Fruit fly (Drosophila melanogaster) whole organism, embryonic: ENCODE measurements around the gene Epp.
A peak's percentile ranks its signal among the peaks of the same experiment; 100 is the strongest.

Experiments
- Atf3 ChIP-seq: fragments of 200-800 bp; sonication (Bioruptor generic); optimal IDR thresholded peaks from 3 replicates; lab custom pipeline; 2016; ENCODE audit warnings: missing biosample characterization, missing genetic modification characterization
- Blimp-1 ChIP-seq: fragments of 200-800 bp; sonication (Bioruptor generic); optimal IDR thresholded peaks from 3 replicates; lab custom pipeline; 2018; ENCODE audit warnings: missing biosample characterization, missing genetic modification characterization, mild to moderate bottlenecking, moderate library complexity, missing genetic modification reagents
- CG10274 ChIP-seq: fragments of 200-800 bp; sonication (Bioruptor generic); optimal IDR thresholded peaks from 3 replicates; lab custom pipeline; 2017; ENCODE audit warnings: missing biosample characterization, mild to moderate bottlenecking, missing genetic modification characterization
- CG11504 ChIP-seq: fragments of 200-800 bp; sonication (Bioruptor generic); optimal IDR thresholded peaks from 3 replicates; lab custom pipeline; 2019; ENCODE audit warnings: missing biosample characterization, mild to moderate bottlenecking, missing genetic modification characterization, moderate library complexity
- CG11560 ChIP-seq: fragments of 200-800 bp; sonication (Bioruptor generic); IDR thresholded peaks from 3 replicates; pipeline ENCODE4 v1.3.6; 2022; ENCODE audit warnings: missing biosample characterization, missing genetic modification characterization
- CG13424 ChIP-seq: fragments of 200-800 bp; sonication (Bioruptor generic); optimal IDR thresholded peaks from 2 replicates; lab custom pipeline; 2019; ENCODE audit warnings: missing biosample characterization, mild to moderate bottlenecking, missing genetic modification characterization, moderate library complexity
- CG13775 ChIP-seq: fragments of 200-800 bp; sonication (Bioruptor generic); optimal IDR thresholded peaks from 3 replicates; lab custom pipeline; 2017; ENCODE audit warnings: missing biosample characterization, mild to moderate bottlenecking, missing genetic modification characterization
- CG14965 ChIP-seq: fragments of 200-800 bp; sonication (Bioruptor generic); optimal IDR thresholded peaks from 2 replicates; lab custom pipeline; 2016; ENCODE audit warnings: missing biosample characterization, missing genetic modification characterization, borderline replicate concordance
- CG16779 ChIP-seq: fragments of 200-800 bp; sonication (Bioruptor generic); IDR thresholded peaks from 2 replicates; pipeline ENCODE4 v1.3.6; 2022; ENCODE audit warnings: missing biosample characterization, missing genetic modification characterization
- CG16813 ChIP-seq: fragments of 200-800 bp; sonication (Bioruptor generic); IDR thresholded peaks from 3 replicates; pipeline ENCODE4 v1.3.6; 2022; ENCODE audit warnings: missing biosample characterization, missing genetic modification characterization; ENCODE audit not compliant: partially characterized antibody
- CG18011 ChIP-seq: fragments of 200-800 bp; sonication (Bioruptor generic); optimal IDR thresholded peaks from 2 replicates; lab custom pipeline; 2017; ENCODE audit warnings: missing biosample characterization, missing genetic modification characterization, mild to moderate bottlenecking, moderate library complexity, missing genotype
- CG2889 ChIP-seq: fragments of 200-800 bp; sonication (Bioruptor generic); IDR thresholded peaks from 3 replicates; pipeline ENCODE4 v1.3.6; 2022; ENCODE audit warnings: missing biosample characterization, missing genetic modification characterization
- CG32772 ChIP-seq: fragments of 200-800 bp; sonication (Bioruptor generic); IDR thresholded peaks from 2 replicates; pipeline ENCODE4 v1.3.6; 2022; ENCODE audit warnings: missing biosample characterization, missing genetic modification characterization
- CG4617 ChIP-seq: fragments of 200-800 bp; sonication (Bioruptor generic); optimal IDR thresholded peaks from 3 replicates; lab custom pipeline; 2016; ENCODE audit warnings: missing biosample characterization, missing genetic modification characterization, borderline replicate concordance
- CG4854 ChIP-seq: fragments of 200-800 bp; sonication (Bioruptor generic); optimal IDR thresholded peaks from 2 replicates; lab custom pipeline; 2016; ENCODE audit warnings: missing biosample characterization, missing genetic modification characterization, inconsistent platforms
- CG5953 ChIP-seq: fragments of 200-800 bp; sonication (Bioruptor generic); IDR thresholded peaks from 2 replicates; pipeline ENCODE4 v1.3.6; 2022; ENCODE audit warnings: missing biosample characterization, missing genetic modification characterization
- CG6689 ChIP-seq: fragments of 200-800 bp; sonication (Bioruptor generic); IDR thresholded peaks from 2 replicates; pipeline ENCODE4 v1.3.6; 2022; ENCODE audit warnings: missing biosample characterization, missing genetic modification characterization
- CG8388 ChIP-seq: fragments of 200-800 bp; sonication (Bioruptor generic); optimal IDR thresholded peaks from 2 replicates; lab custom pipeline; 2019; ENCODE audit warnings: missing biosample characterization, mild to moderate bottlenecking, missing genetic modification characterization, moderate library complexity
- CG9215 ChIP-seq: fragments of 200-800 bp; sonication (Bioruptor generic); IDR thresholded peaks from 2 replicates; pipeline ENCODE4 v1.3.6; 2022; ENCODE audit warnings: missing biosample characterization, missing genetic modification characterization
- D ChIP-seq, 2 experiments: fragments of 200-800 bp in 1 of 2; fragments of >200 bp in 1 of 2; sonication (Bioruptor generic) in 1 of 2; optimal IDR thresholded peaks; 2 replicates in 1 of 2; 3 replicates in 1 of 2; lab custom pipeline; 2017; ENCODE audit warnings: mild to moderate bottlenecking in 1 of 2, missing biosample characterization in 1 of 2, missing genetic modification characterization in 1 of 2, missing genetic modification reagents in 1 of 2
- Dip2 ChIP-seq: fragments of 200-800 bp; sonication (Bioruptor generic); IDR thresholded peaks from 2 replicates; pipeline ENCODE4 v1.3.6; 2022; ENCODE audit warnings: missing biosample characterization, missing genetic modification characterization
- E2f2 ChIP-seq: fragments of 200-800 bp; sonication (Bioruptor generic); IDR thresholded peaks from 2 replicates; pipeline ENCODE4 v1.3.6; 2022; ENCODE audit warnings: missing biosample characterization, missing genetic modification characterization
- Fer3 ChIP-seq: fragments of 200-800 bp; sonication (Bioruptor generic); optimal IDR thresholded peaks from 2 replicates; lab custom pipeline; 2018; ENCODE audit warnings: missing biosample characterization, mild to moderate bottlenecking, missing genetic modification characterization, moderate library complexity
- Gug ChIP-seq: fragments of 200-800 bp; sonication (Bioruptor generic); IDR thresholded peaks from 4 replicates; pipeline ENCODE4 v1.3.6; 2022; ENCODE audit warnings: missing biosample characterization, missing genetic modification characterization
- H15 ChIP-seq: fragments of 200-800 bp; sonication (Bioruptor generic); IDR thresholded peaks from 3 replicates; pipeline ENCODE4 v1.3.6; 2022; ENCODE audit warnings: missing biosample characterization, missing genetic modification characterization
- Hr3 ChIP-seq: fragments of 200-800 bp; sonication (Bioruptor generic); optimal IDR thresholded peaks from 3 replicates; lab custom pipeline; 2016; ENCODE audit warnings: missing biosample characterization, missing genetic modification characterization
- Oli ChIP-seq: fragments of 200-800 bp; sonication (Bioruptor generic); optimal IDR thresholded peaks from 2 replicates; lab custom pipeline; 2018; ENCODE audit warnings: missing biosample characterization, mild to moderate bottlenecking, missing genetic modification characterization, moderate library complexity
- Pdp1 ChIP-seq, 2 experiments: fragments of 200-800 bp; sonication (Bioruptor generic); optimal IDR thresholded peaks; 3 replicates each; lab custom pipeline; 2016; ENCODE audit warnings: missing biosample characterization in 2 of 2, missing genetic modification characterization in 2 of 2, mild to moderate bottlenecking in 1 of 2, moderate library complexity in 1 of 2
- Ptx1 ChIP-seq: fragments of 200-800 bp; sonication (Bioruptor generic); IDR thresholded peaks from 2 replicates; pipeline ENCODE4 v1.3.6; 2022; ENCODE audit warnings: missing biosample characterization, missing genetic modification characterization
- TFAM ChIP-seq: fragments of 200-800 bp; sonication (Bioruptor generic); optimal IDR thresholded peaks from 2 replicates; lab custom pipeline; 2017; ENCODE audit warnings: missing biosample characterization, missing genetic modification characterization, inconsistent platforms
- Trl ChIP-seq, 3 experiments: fragments of >200 bp in 2 of 3; fragments of 200-800 bp in 1 of 3; sonication (Bioruptor generic) in 1 of 3; optimal IDR thresholded peaks; 2 replicates in 1 of 3; 3 replicates in 2 of 3; lab custom pipeline; 2016 to 2017; ENCODE audit warnings: missing biosample characterization in 1 of 3, missing genetic modification characterization in 1 of 3
- bigmax ChIP-seq: fragments of 200-800 bp; sonication (Bioruptor generic); optimal IDR thresholded peaks from 2 replicates; lab custom pipeline; 2018; ENCODE audit warnings: missing biosample characterization, mild to moderate bottlenecking, missing genetic modification characterization
- crol ChIP-seq: fragments of 200-800 bp; sonication (Bioruptor generic); IDR thresholded peaks from 2 replicates; pipeline ENCODE4 v1.3.6; 2022; ENCODE audit warnings: missing biosample characterization, missing genetic modification characterization
- dimm ChIP-seq: fragments of 200-800 bp; sonication (Bioruptor generic); IDR thresholded peaks from 2 replicates; pipeline ENCODE4 v1.3.6; 2022; ENCODE audit warnings: missing biosample characterization, missing genetic modification characterization
- dm ChIP-seq: fragments of 200-800 bp; sonication (Bioruptor generic); optimal IDR thresholded peaks from 3 replicates; lab custom pipeline; 2016; ENCODE audit warnings: missing biosample characterization, missing genetic modification characterization
- dmrt99B ChIP-seq: fragments of 200-800 bp; sonication (Bioruptor generic); optimal IDR thresholded peaks from 2 replicates; lab custom pipeline; 2018; ENCODE audit warnings: missing biosample characterization, mild to moderate bottlenecking, missing genetic modification characterization, moderate library complexity
- eve ChIP-seq, 2 experiments: fragments of >200 bp; optimal IDR thresholded peaks; 2 replicates each; lab custom pipeline; 2017; ENCODE audit warnings: missing biosample characterization in 2 of 2, missing genetic modification characterization in 2 of 2
- fd3F ChIP-seq: fragments of 200-800 bp; sonication (Bioruptor generic); optimal IDR thresholded peaks from 2 replicates; lab custom pipeline; 2018; ENCODE audit warnings: missing biosample characterization, mild to moderate bottlenecking, missing genetic modification characterization, moderate library complexity
- ind ChIP-seq: fragments of 200-800 bp; sonication (Bioruptor generic); optimal IDR thresholded peaks from 3 replicates; lab custom pipeline; 2016; ENCODE audit warnings: missing biosample characterization, missing genetic modification characterization
- inv ChIP-seq: fragments of 200-800 bp; sonication (Bioruptor generic); IDR thresholded peaks from 2 replicates; pipeline ENCODE4 v1.3.6; 2022; ENCODE audit warnings: missing biosample characterization, missing genetic modification characterization; ENCODE audit not compliant: partially characterized antibody
- lilli ChIP-seq: fragments of 200-800 bp; sonication (Bioruptor generic); optimal IDR thresholded peaks from 3 replicates; lab custom pipeline; 2016; ENCODE audit warnings: missing biosample characterization, missing genetic modification characterization
- lov ChIP-seq, 2 experiments: fragments of 200-800 bp in 1 of 2; fragments of >200 bp in 1 of 2; sonication (Bioruptor generic) in 1 of 2; IDR thresholded peaks in 1 of 2; optimal IDR thresholded peaks in 1 of 2; 2 replicates in 1 of 2; 3 replicates in 1 of 2; pipeline versions ENCODE4 v1.3.6 to Lab custom; 2017 to 2022; ENCODE audit warnings: missing biosample characterization in 1 of 2, missing genetic modification characterization in 1 of 2
- nom ChIP-seq: fragments of 200-800 bp; sonication (Bioruptor generic); optimal IDR thresholded peaks from 2 replicates; lab custom pipeline; 2017; ENCODE audit warnings: missing biosample characterization, missing genetic modification characterization, mild to moderate bottlenecking, moderate library complexity, missing genetic modification reagents
- ranshi ChIP-seq: fragments of 200-800 bp; sonication (Bioruptor generic); IDR thresholded peaks from 2 replicates; pipeline ENCODE4 v1.3.6; 2022; ENCODE audit warnings: missing biosample characterization, missing genetic modification characterization
- twi ChIP-seq: fragments of 200-800 bp; optimal IDR thresholded peaks from 2 replicates; lab custom pipeline; 2019; ENCODE audit warnings: missing biosample characterization, mild to moderate bottlenecking, missing genetic modification characterization, moderate library complexity

The Epp gene

dm6 chr3R:23942550-23942949, 50.2 kb downstream of the Epp start (continued):
- no peak for TF ChIP-seq CG6689 (GFP tag; lab: Robert Waterston, UW)
- no peak for TF ChIP-seq CG10274 (GFP tag; lab: Kevin White, UChicago)
- TF ChIP-seq CG5953, result no peak
- TF ChIP-seq, all 482 proteins: peak for 7

dm6 chr3R:23941643-23942424, 50.9 kb downstream of the Epp start:
- TF ChIP-seq lilli (peak; percentile 63), Trl (optimal IDR thresholded peaks at IDR 0.05; lab: Kevin White, UChicago) (no peak), Trl (GFP tag; optimal IDR thresholded peaks at IDR 0.05; lab: Kevin White, UChicago) (peak; percentile 31), Ptx1 (GFP tag; lab: Robert Waterston, UW) (peak; percentile 52), CG13775 (peak; percentile 19), CG18011 (no peak), Gug (GFP tag; lab: Robert Waterston, UW) (peak; percentile 49; the same call in 2 of the 4 replicates), Oli (tag; lab: Kevin White, UChicago) (no peak), Pdp1 (GFP tag; optimal IDR thresholded peaks at IDR 0.05; lab: Kevin White, UChicago) (peak; percentile 37 to 96), CG14965 (no peak), TFAM (GFP tag; lab: Kevin White, UChicago) (no peak), Atf3 (no peak), CG11560 (tag; lab: Robert Waterston, UW) (0 out of 3 replicates have a peak, but pooled peaks have one; percentile 25), Blimp-1 (GFP tag; lab: Kevin White, UChicago) (peak; percentile 27), E2f2 (GFP tag; lab: Robert Waterston, UW) (peak; percentile 18; the same call in 1 of the 2 replicates), CG16779 (GFP tag; lab: Robert Waterston, UW) (no peak), CG13424 (tag; lab: Kevin White, UChicago) (no peak), bigmax (no peak), D (optimal IDR thresholded peaks at IDR 0.05; lab: Kevin White, UChicago) (no peak), D (GFP tag; optimal IDR thresholded peaks at IDR 0.05; lab: Kevin White, UChicago) (no peak), Hr3 (peak; percentile 26), CG4617 (no peak), dimm (GFP tag; lab: Robert Waterston, UW) (no peak), crol (0 out of 2 replicates have a peak, but pooled peaks have one; percentile 14), nom (GFP tag; lab: Kevin White, UChicago) (no peak), fd3F (no peak), CG4854 (GFP tag; lab: Kevin White, UChicago) (no peak), Fer3 (tag; lab: Kevin White, UChicago) (peak; percentile 30), CG32772 (peak; percentile 21; the same call in 1 of the 2 replicates), CG8388 (GFP tag; lab: Kevin White, UChicago) (peak; percentile 24), inv (GFP tag; lab: Robert Waterston, UW) (no peak), eve (GFP tag; optimal IDR thresholded peaks at IDR 0.05; lab: Kevin White, UChicago) (peak in 1 of 2 experiments; percentile 39), H15 (GFP tag; lab: Robert Waterston, UW) (no peak), ind (GFP tag; lab: Kevin White, UChicago) (peak; percentile 45), ranshi (GFP tag; lab: Robert Waterston, UW) (peak; percentile 57), CG2889 (GFP tag; lab: Robert Waterston, UW) (no peak; the same call in 2 of the 3 replicates), CG11504 (peak; percentile 38), twi (tag; lab: Kevin White, UChicago) (peak; percentile 31), CG16813 (GFP tag; lab: Robert Waterston, UW) (no peak), dm (GFP tag; lab: Kevin White, UChicago) (peak; percentile 7), dmrt99B (peak; percentile 61), lov (optimal IDR thresholded peaks at IDR 0.05; lab: Kevin White, UChicago) (no peak), lov (GFP tag; IDR thresholded peaks at IDR 0.05; lab: Robert Waterston, UW) (0 out of 3 replicates have a peak, but pooled peaks have one; percentile 27), CG9215 (GFP tag; lab: Robert Waterston, UW) (peak; percentile 38; the same call in 1 of the 2 replicates), Dip2 (GFP tag; lab: Robert Waterston, UW) (no peak)
